Worm (Caenorhabditis elegans) whole organism, early embryonic: Measurements from ENCODE around the gene Y46E12A.3.

Source experiments
- B0310.2 ChIP-seq: sonication (generic microtip); optimal IDR thresholded peaks from 2 replicates; lab custom pipeline; 2016; ENCODE audit warnings: mild to moderate bottlenecking, missing genetic modification characterization, missing compliant biosample characterization
- F13C5.2 ChIP-seq: sonication (generic microtip); optimal IDR thresholded peaks from 2 replicates; lab custom pipeline; 2017; ENCODE audit warnings: mild to moderate bottlenecking, missing genetic modification characterization, inconsistent platforms, missing compliant biosample characterization
- aly-1 ChIP-seq: sonication (generic microtip); optimal IDR thresholded peaks from 2 replicates; lab custom pipeline; 2016; ENCODE audit warnings: missing genetic modification characterization, missing compliant biosample characterization
- ama-1 ChIP-seq: fragments of 150-350 bp; optimal IDR thresholded peaks from 2 replicates; lab custom pipeline; 2014
- ceh-13 ChIP-seq: fragments of 200-800 bp; sonication (Bioruptor generic); optimal IDR thresholded peaks from 2 replicates; lab custom pipeline; 2018; ENCODE audit warnings: mild to moderate bottlenecking, missing genetic modification characterization, missing compliant biosample characterization
- ceh-36 ChIP-seq: sonication (generic microtip); optimal IDR thresholded peaks from 2 replicates; lab custom pipeline; 2016; ENCODE audit warnings: missing genetic modification characterization, inconsistent platforms, missing compliant biosample characterization
- ets-7 ChIP-seq: sonication (generic microtip); optimal IDR thresholded peaks from 2 replicates; lab custom pipeline; 2016; ENCODE audit warnings: missing genotype, missing genetic modification characterization, missing compliant biosample characterization
- flt-1 ChIP-seq: fragments of 200-800 bp; sonication (Bioruptor generic); IDR thresholded peaks from 2 replicates; pipeline ENCODE4 v1.3.6; 2022; ENCODE audit warnings: missing genetic modification characterization, missing compliant biosample characterization
- hmbx-1 ChIP-seq: sonication (generic microtip); optimal IDR thresholded peaks from 2 replicates; lab custom pipeline; 2016; ENCODE audit warnings: mild to moderate bottlenecking, missing genetic modification characterization, missing compliant biosample characterization
- hmg-4 ChIP-seq: fragments of 200-800 bp; sonication (Bioruptor generic); optimal IDR thresholded peaks from 2 replicates; lab custom pipeline; 2018; ENCODE audit warnings: mild to moderate bottlenecking, missing genetic modification characterization, missing compliant biosample characterization
- hnd-1 ChIP-seq: sonication (generic microtip); optimal IDR thresholded peaks from 2 replicates; lab custom pipeline; 2016; ENCODE audit warnings: missing genetic modification characterization, missing compliant biosample characterization
- pes-1 ChIP-seq: fragments of 200-800 bp; sonication (Bioruptor generic); IDR thresholded peaks from 2 replicates; pipeline ENCODE4 v1.3.6; 2022; ENCODE audit warnings: missing genetic modification reagents, missing genetic modification characterization, missing compliant biosample characterization
- scrt-1 ChIP-seq: fragments of 200-800 bp; sonication (Bioruptor generic); IDR thresholded peaks from 2 replicates; pipeline ENCODE4 v1.3.6; 2022; ENCODE audit warnings: missing genetic modification characterization, missing compliant biosample characterization
- sea-1 ChIP-seq: fragments of 200-800 bp; sonication (Bioruptor generic); conservative IDR thresholded peaks from 2 replicates; pipeline ENCODE4 v1.3.6; 2022; ENCODE audit warnings: missing genetic modification characterization, missing compliant biosample characterization
- tbx-11 ChIP-seq: fragments of 200-800 bp; sonication (Bioruptor generic); IDR thresholded peaks from 2 replicates; pipeline ENCODE4 v1.3.6; 2022; ENCODE audit warnings: missing genetic modification characterization, missing compliant biosample characterization
- tbx-37 ChIP-seq: fragments of 200-800 bp; sonication (Bioruptor generic); conservative IDR thresholded peaks from 2 replicates; pipeline ENCODE4 v1.3.6; 2022; ENCODE audit warnings: missing genetic modification reagents, missing genetic modification characterization, missing compliant biosample characterization
- tra-4 ChIP-seq: sonication (generic microtip); optimal IDR thresholded peaks from 2 replicates; lab custom pipeline; 2017; ENCODE audit warnings: missing genetic modification characterization, missing compliant biosample characterization

The Y46E12A.3 gene

ce11 chrIII:1718800-1719199 lies 35.9 kb downstream of the Y46E12A.3 start:
- TF ChIP-seq ceh-36 (peak; percentile 90), flt-1 (no peak), scrt-1 (no peak), aly-1 (tag; lab: Kevin White, UChicago) (no peak), tbx-37 (GFP tag; lab: Robert Waterston, UW) (no peak), pes-1 (GFP tag; lab: Robert Waterston, UW) (no peak), F13C5.2 (tag; lab: Kevin White, UChicago) (no peak), ceh-13 (GFP tag; lab: Kevin White, UChicago) (no peak), hmg-4 (GFP tag; lab: Kevin White, UChicago) (no peak)

DNA sequence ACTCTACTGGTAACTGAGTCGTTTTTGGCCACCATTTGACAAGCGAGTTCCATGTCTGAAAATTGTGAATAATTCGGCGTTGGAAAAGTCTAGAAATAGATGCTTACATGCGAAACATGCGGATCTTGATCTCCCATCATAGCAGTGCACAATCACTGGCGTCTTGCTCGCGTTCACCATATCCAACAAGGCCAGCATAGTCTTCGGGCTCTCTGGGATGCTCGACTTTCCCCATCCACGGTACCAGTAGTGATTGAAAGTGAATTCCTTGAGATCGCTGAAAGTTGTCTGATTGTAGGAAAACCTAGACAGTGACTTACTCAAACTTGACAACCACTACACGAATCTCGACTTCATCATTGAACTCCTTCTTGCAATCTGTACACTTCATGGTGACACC lies 37.0 kb downstream of the Y46E12A.3 start:
- TF ChIP-seq ets-7 (tag; lab: Kevin White, UChicago): no peak
- no peak for TF ChIP-seq hmbx-1
- no peak for TF ChIP-seq hnd-1 (tag; lab: Kevin White, UChicago)
- TF ChIP-seq tbx-11: no peak
- no peak for TF ChIP-seq ceh-36
- no peak for TF ChIP-seq sea-1 (GFP tag; lab: Robert Waterston, UW)

ce11 chrIII:1713991-1714611 lies 40.6 kb downstream of the Y46E12A.3 start:
- TF ChIP-seq tbx-11 (no peak), ceh-36 (peak; percentile 94)

ce11 chrIII:1705799-1706198 lies 48.9 kb downstream of the Y46E12A.3 start, which contains the start of the genes fbxa-13 and Y22D7AR.2:
TSS of gene fbxa-13 (minus strand) at chrIII:1705899.
TSS of gene Y22D7AR.2 (plus strand) at chrIII:1705946.
- no peak for TF ChIP-seq B0310.2 (tag; lab: Kevin White, UChicago)
- no peak for TF ChIP-seq hnd-1 (tag; lab: Kevin White, UChicago)
- TF ChIP-seq ama-1 (lab: Kevin White, UChicago): no peak
- no peak for TF ChIP-seq tbx-37 (GFP tag; lab: Robert Waterston, UW)
- no peak for TF ChIP-seq hmg-4 (GFP tag; lab: Kevin White, UChicago)
- no peak for TF ChIP-seq flt-1
- no peak for TF ChIP-seq hmbx-1
- no peak for TF ChIP-seq tbx-11

DNA sequence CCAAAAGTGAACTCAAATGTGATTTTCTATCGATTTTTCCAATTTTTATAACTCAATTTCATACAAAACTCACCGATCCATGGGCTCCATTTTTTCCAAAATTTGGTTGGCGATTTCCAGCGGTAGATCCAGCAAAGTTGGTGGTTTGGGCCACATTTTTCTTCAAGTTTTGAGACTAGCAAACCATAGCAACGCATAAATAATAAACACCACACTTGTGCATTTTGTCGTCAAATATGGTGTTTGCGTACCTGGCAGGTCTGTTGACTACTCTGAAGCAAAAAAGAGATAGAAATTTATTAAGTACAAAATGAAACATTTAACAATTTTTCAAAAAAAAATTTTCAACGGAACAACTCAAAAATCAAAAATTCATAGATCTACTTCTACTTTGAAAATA lies 49.4 kb downstream of the Y46E12A.3 start:
- no peak for TF ChIP-seq B0310.2 (tag; lab: Kevin White, UChicago)

ce11 chrIII:1704020-1704419 lies 50.7 kb downstream of the Y46E12A.3 start:
- TF ChIP-seq hmg-4 (GFP tag; lab: Kevin White, UChicago) (no peak), hnd-1 (tag; lab: Kevin White, UChicago) (no peak), ceh-36 (peak; percentile 84)

DNA sequence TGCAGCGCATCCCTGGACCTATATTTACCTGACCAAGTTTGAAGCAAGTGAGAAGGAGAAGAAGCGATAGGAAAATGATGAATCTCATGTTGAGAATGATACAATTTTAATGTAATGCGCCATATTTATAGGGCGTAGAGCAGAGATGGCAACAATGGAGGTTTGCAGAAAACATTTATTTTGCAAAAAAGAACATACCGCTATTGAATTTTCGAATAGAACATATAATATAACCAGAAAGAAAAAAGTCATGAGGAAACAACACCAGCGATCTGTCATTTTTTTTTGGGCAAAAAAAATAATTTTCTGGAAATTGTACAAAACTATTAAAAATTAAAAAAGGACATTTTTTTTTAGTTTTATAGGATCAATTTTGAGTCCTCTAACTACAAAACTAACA lies 52.4 kb downstream of the Y46E12A.3 start, which contains the start of gene spex-3:
Gene spex-3 (minus strand): TSS at position 101 of the 400 bp plus-strand sequence.
- TF ChIP-seq tbx-11: no peak
- no peak for TF ChIP-seq ama-1 (lab: Kevin White, UChicago)
- no peak for TF ChIP-seq scrt-1
- no peak for TF ChIP-seq flt-1
- no peak for TF ChIP-seq hnd-1 (tag; lab: Kevin White, UChicago)
- TF ChIP-seq tra-4 (tag; lab: Kevin White, UChicago): no peak
- TF ChIP-seq ceh-13 (GFP tag; lab: Kevin White, UChicago): no peak
- TF ChIP-seq pes-1 (GFP tag; lab: Robert Waterston, UW): no peak
- no peak for TF ChIP-seq sea-1 (GFP tag; lab: Robert Waterston, UW)
